Worm (Caenorhabditis elegans) whole organism, L1 larva: ENCODE results near the gene arl-3.

Experiments
- ceh-82 ChIP-seq, 3 experiments: fragments of 150-350 bp in 1 of 3; sonication (generic microtip) in 2 of 3; optimal IDR thresholded peaks; 2 replicates each; lab custom pipeline; 2014 to 2017; ENCODE audit warnings: missing biosample characterization in 3 of 3, missing genetic modification characterization in 3 of 3
- ces-1 ChIP-seq: fragments of 150-350 bp; optimal IDR thresholded peaks from 2 replicates; lab custom pipeline; 2014; ENCODE audit warnings: missing biosample characterization, missing genetic modification reagents, missing genetic modification characterization
- elt-2 ChIP-seq: sonication (generic microtip); optimal IDR thresholded peaks from 2 replicates; lab custom pipeline; 2016; ENCODE audit warnings: missing genetic modification characterization, mild to moderate bottlenecking, inconsistent platforms, missing compliant biosample characterization, missing genetic modification reagents
- irx-1 ChIP-seq: sonication (generic microtip); optimal IDR thresholded peaks from 2 replicates; lab custom pipeline; 2016; ENCODE audit warnings: missing genetic modification characterization, missing compliant biosample characterization
- jun-1 ChIP-seq: fragments of 150-350 bp; optimal IDR thresholded peaks from 2 replicates; lab custom pipeline; 2014; ENCODE audit warnings: missing biosample characterization, missing genetic modification reagents, missing genetic modification characterization
- mef-2 ChIP-seq: fragments of 150-350 bp; optimal IDR thresholded peaks from 2 replicates; lab custom pipeline; 2014; ENCODE audit warnings: missing biosample characterization, missing genetic modification characterization
- nhr-20 ChIP-seq: sonication (generic microtip); optimal IDR thresholded peaks from 2 replicates; lab custom pipeline; 2016; ENCODE audit warnings: mild to moderate bottlenecking, missing genetic modification characterization, missing compliant biosample characterization
- nhr-237 ChIP-seq: fragments of 150-350 bp; optimal IDR thresholded peaks from 2 replicates; lab custom pipeline; 2014; ENCODE audit warnings: missing biosample characterization, missing genetic modification characterization
- nhr-28 ChIP-seq: fragments of 150-350 bp; optimal IDR thresholded peaks from 2 replicates; lab custom pipeline; 2014; ENCODE audit warnings: missing biosample characterization, missing genetic modification characterization
- nhr-77 ChIP-seq: fragments of 150-350 bp; optimal IDR thresholded peaks from 2 replicates; lab custom pipeline; 2014; ENCODE audit warnings: missing biosample characterization, missing genetic modification characterization
- skn-1 ChIP-seq: fragments of 150-350 bp; optimal IDR thresholded peaks from 2 replicates; lab custom pipeline; 2014; ENCODE audit warnings: missing biosample characterization, missing genetic modification characterization
- zip-4 ChIP-seq: fragments of 200-800 bp; sonication (Bioruptor generic); optimal IDR thresholded peaks from 2 replicates; lab custom pipeline; 2018; ENCODE audit warnings: mild to moderate bottlenecking, missing genetic modification characterization, moderate library complexity, missing compliant biosample characterization
- ztf-4 ChIP-seq: fragments of 150-350 bp; optimal IDR thresholded peaks from 2 replicates; lab custom pipeline; 2014; ENCODE audit warnings: missing biosample characterization, missing genetic modification characterization

ce11 chrII:14606172-14606571 is at the start of gene arl-3:
- TF ChIP-seq ces-1 (GFP tag; lab: Kevin White, UChicago) (no peak), ztf-4 (tag; lab: Kevin White, UChicago) (no peak), nhr-237 (tag; lab: Kevin White, UChicago) (no peak), jun-1 (no peak), ceh-82 (tag; optimal IDR thresholded peaks at IDR 0.05; lab: Kevin White, UChicago) (no peak), irx-1 (tag; lab: Kevin White, UChicago) (no peak), nhr-28 (no peak), nhr-20 (tag; lab: Kevin White, UChicago) (no peak), zip-4 (no peak), nhr-77 (no peak), elt-2 (no peak), mef-2 (no peak), skn-1 (no peak)
